Worm (Caenorhabditis elegans): ENCODE measurements around the gene sri-30.
"Not testable (repeated sequence)": the region's sequence is repeated elsewhere in the genome, so short reads cannot be mapped to it uniquely, and the experiment has no call there.

sri-30 gene

ce11 chrII:3014196-3014849 lies 31.7 kb upstream of the sri-30 start, which contains the start of gene C41H7.2:
C41H7.2 (plus strand) TSS chrII:3014817.
- 0 out of 2 replicates have a peak, but pooled peaks have one; percentile 2 for TF ChIP-seq flt-1 (GFP tag; IDR thresholded peaks at IDR 0.05)
- no peak for TF ChIP-seq klf-2 (GFP tag; conservative IDR thresholded peaks at IDR 0.05)

- no peak for TF ChIP-seq ztf-23 (GFP tag; IDR thresholded peaks at IDR 0.05)
- TF ChIP-seq flt-1 (GFP tag; IDR thresholded peaks at IDR 0.05) = no peak
- no peak for TF ChIP-seq tab-1 (GFP tag; IDR thresholded peaks at IDR 0.05)
- TF ChIP-seq T22C8.4 (GFP tag; IDR thresholded peaks at IDR 0.05) = no peak
- no peak for TF ChIP-seq klf-2 (GFP tag; conservative IDR thresholded peaks at IDR 0.05)
- no peak for TF ChIP-seq med-1 (GFP tag; optimal IDR thresholded peaks at IDR 0.05; ENCODE audit: insufficient read depth)
- no peak for TF ChIP-seq cog-1 (tag; optimal IDR thresholded peaks at IDR 0.05)
- no peak for TF ChIP-seq ztf-29 (GFP tag; IDR thresholded peaks at IDR 0.05)
- TF ChIP-seq ref-1 (GFP tag; conservative IDR thresholded peaks at IDR 0.05) = no peak
Measured at ce11 chrII:3019807-3020206, 26.2 kb upstream of the sri-30 start, which contains the start of gene clec-3. clec-3 (minus strand) TSS chrII:3019907.

ce11 chrII:3020899-3021298 lies 25.1 kb upstream of the sri-30 start:
- TF ChIP-seq T22C8.4 (GFP tag; IDR thresholded peaks at IDR 0.05) (no peak), klf-2 (GFP tag; conservative IDR thresholded peaks at IDR 0.05) (no peak), ztf-29 (GFP tag; IDR thresholded peaks at IDR 0.05) (no peak), flt-1 (GFP tag; IDR thresholded peaks at IDR 0.05) (no peak), ztf-23 (GFP tag; IDR thresholded peaks at IDR 0.05) (no peak), ref-1 (GFP tag; conservative IDR thresholded peaks at IDR 0.05) (no peak), med-1 (GFP tag; optimal IDR thresholded peaks at IDR 0.05; ENCODE audit: insufficient read depth) (no peak), cog-1 (tag; optimal IDR thresholded peaks at IDR 0.05) (no peak), tab-1 (GFP tag; IDR thresholded peaks at IDR 0.05) (no peak)

- TF ChIP-seq ztf-29 (GFP tag; IDR thresholded peaks at IDR 0.05) (no peak), ztf-23 (GFP tag; IDR thresholded peaks at IDR 0.05) (no peak), med-1 (GFP tag; optimal IDR thresholded peaks at IDR 0.05; ENCODE audit: insufficient read depth) (no peak), ref-1 (GFP tag; conservative IDR thresholded peaks at IDR 0.05) (no peak), cog-1 (tag; optimal IDR thresholded peaks at IDR 0.05) (no peak)
Measured at ce11 chrII:3023381-3023935, 22.5 kb upstream of the sri-30 start, which contains the start of gene clec-2. clec-2 (minus strand) TSS chrII:3023431.

ce11 chrII:3024655-3025054 lies 21.3 kb upstream of the sri-30 start:
- TF ChIP-seq flt-1 (GFP tag; IDR thresholded peaks at IDR 0.05) (no peak), tab-1 (GFP tag; IDR thresholded peaks at IDR 0.05) (no peak), cog-1 (tag; optimal IDR thresholded peaks at IDR 0.05) (no peak), ztf-29 (GFP tag; IDR thresholded peaks at IDR 0.05) (no peak), klf-2 (GFP tag; conservative IDR thresholded peaks at IDR 0.05) (no peak), ztf-23 (GFP tag; IDR thresholded peaks at IDR 0.05) (no peak), ref-1 (GFP tag; conservative IDR thresholded peaks at IDR 0.05) (no peak), T22C8.4 (GFP tag; IDR thresholded peaks at IDR 0.05) (no peak), med-1 (GFP tag; optimal IDR thresholded peaks at IDR 0.05; ENCODE audit: insufficient read depth) (no peak)

ce11 chrII:3028264-3028663 lies 17.7 kb upstream of the sri-30 start:
- no peak for TF ChIP-seq cog-1 (tag; optimal IDR thresholded peaks at IDR 0.05)
- no peak for TF ChIP-seq klf-2 (GFP tag; conservative IDR thresholded peaks at IDR 0.05)
- no peak for TF ChIP-seq ztf-23 (GFP tag; IDR thresholded peaks at IDR 0.05)
- no peak for TF ChIP-seq flt-1 (GFP tag; IDR thresholded peaks at IDR 0.05)
- TF ChIP-seq ref-1 (GFP tag; conservative IDR thresholded peaks at IDR 0.05) = no peak
- TF ChIP-seq T22C8.4 (GFP tag; IDR thresholded peaks at IDR 0.05) = no peak

ce11 chrII:3030416-3030815 lies 15.6 kb upstream of the sri-30 start:
- TF ChIP-seq med-1 (GFP tag; optimal IDR thresholded peaks at IDR 0.05; ENCODE audit: insufficient read depth) = no peak
- TF ChIP-seq cog-1 (tag; optimal IDR thresholded peaks at IDR 0.05) = no peak
- no peak for TF ChIP-seq ztf-23 (GFP tag; IDR thresholded peaks at IDR 0.05)
- TF ChIP-seq T22C8.4 (GFP tag; IDR thresholded peaks at IDR 0.05) = no peak
- no peak for TF ChIP-seq flt-1 (GFP tag; IDR thresholded peaks at IDR 0.05)
- no peak for TF ChIP-seq ref-1 (GFP tag; conservative IDR thresholded peaks at IDR 0.05)
- TF ChIP-seq ztf-29 (GFP tag; IDR thresholded peaks at IDR 0.05) = no peak

- TF ChIP-seq ref-1 (GFP tag; conservative IDR thresholded peaks at IDR 0.05); flt-1 (GFP tag; IDR thresholded peaks at IDR 0.05); ztf-29 (GFP tag; IDR thresholded peaks at IDR 0.05): not testable (repeated sequence)
Measured at ce11 chrII:3032480-3032879, 13.5 kb upstream of the sri-30 start, which contains the start of gene B0454.6. B0454.6 (plus strand) TSS chrII:3032780.

ce11 chrII:3034914-3035313 lies 11.1 kb upstream of the sri-30 start:
- TF ChIP-seq ztf-23 (GFP tag; IDR thresholded peaks at IDR 0.05) = no peak
- TF ChIP-seq T22C8.4 (GFP tag; IDR thresholded peaks at IDR 0.05) = 0 out of 2 replicates have a peak, but pooled peaks have one; percentile 30
- TF ChIP-seq med-1 (GFP tag; optimal IDR thresholded peaks at IDR 0.05; ENCODE audit: insufficient read depth) = no peak
- TF ChIP-seq ref-1 (GFP tag; conservative IDR thresholded peaks at IDR 0.05) = no peak
- TF ChIP-seq tab-1 (GFP tag; IDR thresholded peaks at IDR 0.05) = no peak
- no peak for TF ChIP-seq cog-1 (tag; optimal IDR thresholded peaks at IDR 0.05)
- TF ChIP-seq ztf-29 (GFP tag; IDR thresholded peaks at IDR 0.05) = no peak
- no peak for TF ChIP-seq klf-2 (GFP tag; conservative IDR thresholded peaks at IDR 0.05)
- no peak for TF ChIP-seq flt-1 (GFP tag; IDR thresholded peaks at IDR 0.05)

ce11 chrII:3036344-3036743 lies 9.6 kb upstream of the sri-30 start:
- TF ChIP-seq cog-1 (tag; optimal IDR thresholded peaks at IDR 0.05) (no peak), med-1 (GFP tag; optimal IDR thresholded peaks at IDR 0.05; ENCODE audit: insufficient read depth) (no peak), ztf-23 (GFP tag; IDR thresholded peaks at IDR 0.05) (no peak), klf-2 (GFP tag; conservative IDR thresholded peaks at IDR 0.05) (no peak), ref-1 (GFP tag; conservative IDR thresholded peaks at IDR 0.05) (no peak), ztf-29 (GFP tag; IDR thresholded peaks at IDR 0.05) (no peak), tab-1 (GFP tag; IDR thresholded peaks at IDR 0.05) (no peak), T22C8.4 (GFP tag; IDR thresholded peaks at IDR 0.05) (no peak), flt-1 (GFP tag; IDR thresholded peaks at IDR 0.05) (no peak)

Measured in whole organism, midembryonic.